Fruit fly (Drosophila melanogaster) whole organism, embryonic: ENCODE data around the gene CG32278.

Source experiments
- B-H2 ChIP-seq: fragments of 200-800 bp; sonication (Bioruptor generic); optimal IDR thresholded peaks from 2 replicates; lab custom pipeline; 2018; ENCODE audit warnings: missing biosample characterization, mild to moderate bottlenecking, missing genetic modification characterization
- Bdp1 ChIP-seq: fragments of 200-800 bp; sonication (Bioruptor generic); optimal IDR thresholded peaks from 3 replicates; lab custom pipeline; 2016; ENCODE audit warnings: missing biosample characterization, missing genetic modification characterization
- Blimp-1 ChIP-seq: fragments of 200-800 bp; sonication (Bioruptor generic); optimal IDR thresholded peaks from 3 replicates; lab custom pipeline; 2018; ENCODE audit warnings: missing biosample characterization, missing genetic modification characterization, mild to moderate bottlenecking, moderate library complexity, missing genetic modification reagents
- CG12769 ChIP-seq: fragments of 200-800 bp; sonication (Bioruptor generic); optimal IDR thresholded peaks from 2 replicates; lab custom pipeline; 2019; ENCODE audit warnings: missing biosample characterization, mild to moderate bottlenecking, missing genetic modification characterization, moderate library complexity
- CG15514 ChIP-seq: fragments of 200-800 bp; sonication (Bioruptor generic); optimal IDR thresholded peaks from 3 replicates; lab custom pipeline; 2017; ENCODE audit warnings: missing biosample characterization, missing genetic modification characterization, mild to moderate bottlenecking, moderate library complexity, missing genetic modification reagents
- CG1647 ChIP-seq: fragments of 200-800 bp; sonication (Bioruptor generic); optimal IDR thresholded peaks from 3 replicates; lab custom pipeline; 2016; ENCODE audit warnings: missing biosample characterization, missing genetic modification characterization
- CG17612 ChIP-seq: fragments of 200-800 bp; sonication (Bioruptor generic); IDR thresholded peaks from 2 replicates; pipeline ENCODE4 v1.3.6; 2022; ENCODE audit warnings: missing biosample characterization, missing genetic modification characterization
- CG1832 ChIP-seq: fragments of 200-800 bp; sonication (Bioruptor generic); optimal IDR thresholded peaks from 2 replicates; lab custom pipeline; 2017; ENCODE audit warnings: missing biosample characterization, mild to moderate bottlenecking, missing genetic modification characterization, inconsistent platforms
- CG2199 ChIP-seq: fragments of 200-800 bp; sonication (Bioruptor generic); IDR thresholded peaks from 3 replicates; pipeline ENCODE4 v1.3.6; 2022; ENCODE audit warnings: missing biosample characterization, missing genetic modification characterization
- CG3838 ChIP-seq: fragments of 200-800 bp; sonication (Bioruptor generic); optimal IDR thresholded peaks from 3 replicates; lab custom pipeline; 2016; ENCODE audit warnings: missing biosample characterization, missing genetic modification characterization
- CG4730 ChIP-seq: fragments of 200-800 bp; sonication (Bioruptor generic); IDR thresholded peaks from 2 replicates; pipeline ENCODE4 v1.3.6; 2022; ENCODE audit warnings: missing biosample characterization, missing genetic modification characterization
- CG5245 ChIP-seq: fragments of 200-800 bp; sonication (Bioruptor generic); optimal IDR thresholded peaks from 3 replicates; lab custom pipeline; 2016; ENCODE audit warnings: missing biosample characterization, missing genetic modification characterization
- CG7987 ChIP-seq: fragments of 200-800 bp; sonication (Bioruptor generic); optimal IDR thresholded peaks from 2 replicates; lab custom pipeline; 2018; ENCODE audit warnings: missing biosample characterization, mild to moderate bottlenecking, missing genetic modification characterization, moderate library complexity
- CG8281 ChIP-seq: fragments of 200-800 bp; sonication (Bioruptor generic); optimal IDR thresholded peaks from 2 replicates; lab custom pipeline; 2018; ENCODE audit warnings: missing biosample characterization, mild to moderate bottlenecking, missing genetic modification characterization, moderate library complexity
- CG9876 ChIP-seq: fragments of 200-800 bp; sonication (Bioruptor generic); optimal IDR thresholded peaks from 2 replicates; lab custom pipeline; 2016; ENCODE audit warnings: missing biosample characterization, missing genetic modification characterization
- Dbx ChIP-seq: fragments of 200-800 bp; sonication (Bioruptor generic); IDR thresholded peaks from 3 replicates; pipeline ENCODE4 v1.3.6; 2022; ENCODE audit warnings: missing biosample characterization, missing genetic modification characterization
- Hand ChIP-seq: fragments of 200-800 bp; sonication (Bioruptor generic); optimal IDR thresholded peaks from 2 replicates; lab custom pipeline; 2017; ENCODE audit warnings: mild to moderate bottlenecking, missing biosample characterization, missing genetic modification reagents, missing genetic modification characterization
- Hr78 ChIP-seq, 2 experiments: fragments of 200-800 bp in 1 of 2; fragments of >200 bp in 1 of 2; sonication (Bioruptor generic) in 1 of 2; optimal IDR thresholded peaks; 2 replicates each; lab custom pipeline; 2017 to 2019; ENCODE audit warnings: missing biosample characterization in 2 of 2, missing genetic modification characterization in 2 of 2, mild to moderate bottlenecking in 1 of 2, moderate library complexity in 1 of 2
- NC2β ChIP-seq: fragments of 200-800 bp; sonication (Bioruptor generic); optimal IDR thresholded peaks from 2 replicates; lab custom pipeline; 2016; ENCODE audit warnings: missing biosample characterization, missing genetic modification characterization
- Sox100B ChIP-seq: fragments of 200-800 bp; sonication (Bioruptor generic); optimal IDR thresholded peaks from 3 replicates; lab custom pipeline; 2018; ENCODE audit warnings: missing biosample characterization, mild to moderate bottlenecking, missing genetic modification characterization
- amos ChIP-seq: fragments of 200-800 bp; sonication (Bioruptor generic); IDR thresholded peaks from 2 replicates; pipeline ENCODE4 v1.3.6; 2022; ENCODE audit warnings: missing biosample characterization, missing genetic modification characterization; ENCODE audit not compliant: partially characterized antibody
- aop ChIP-seq: fragments of 200-800 bp; sonication (Bioruptor generic); IDR thresholded peaks from 2 replicates; pipeline ENCODE4 v1.3.6; 2022; ENCODE audit warnings: missing biosample characterization, missing genetic modification characterization
- bigmax ChIP-seq: fragments of 200-800 bp; sonication (Bioruptor generic); optimal IDR thresholded peaks from 2 replicates; lab custom pipeline; 2018; ENCODE audit warnings: missing biosample characterization, mild to moderate bottlenecking, missing genetic modification characterization
- btn ChIP-seq: fragments of 200-800 bp; sonication (Bioruptor generic); optimal IDR thresholded peaks from 2 replicates; lab custom pipeline; 2016; ENCODE audit warnings: missing biosample characterization, missing genetic modification characterization
- cad ChIP-seq: fragments of >200 bp; optimal IDR thresholded peaks from 2 replicates; lab custom pipeline; 2017; ENCODE audit warnings: missing biosample characterization, missing genetic modification characterization
- caup ChIP-seq: fragments of 200-800 bp; sonication (Bioruptor generic); optimal IDR thresholded peaks from 3 replicates; lab custom pipeline; 2017; ENCODE audit warnings: missing biosample characterization, mild to moderate bottlenecking, missing genetic modification characterization, moderate library complexity; ENCODE audit not compliant: severe bottlenecking
- chinmo ChIP-seq: fragments of 200-800 bp; sonication (Bioruptor generic); IDR thresholded peaks from 4 replicates; pipeline ENCODE4 v1.3.6; 2022; ENCODE audit warnings: missing biosample characterization, missing genetic modification characterization; ENCODE audit not compliant: partially characterized antibody
- disco-r ChIP-seq: fragments of 200-800 bp; sonication (Bioruptor generic); optimal IDR thresholded peaks from 2 replicates; lab custom pipeline; 2016; ENCODE audit warnings: missing biosample characterization, missing genetic modification characterization
- eyg ChIP-seq: fragments of 200-800 bp; sonication (Bioruptor generic); optimal IDR thresholded peaks from 3 replicates; lab custom pipeline; 2016; ENCODE audit warnings: missing biosample characterization, missing genetic modification characterization
- fd102C ChIP-seq: fragments of 200-800 bp; sonication (Bioruptor generic); optimal IDR thresholded peaks from 2 replicates; lab custom pipeline; 2018; ENCODE audit warnings: missing biosample characterization, mild to moderate bottlenecking, missing genetic modification characterization, moderate library complexity
- fd96Cb ChIP-seq: fragments of 200-800 bp; sonication (Bioruptor generic); optimal IDR thresholded peaks from 2 replicates; lab custom pipeline; 2018; ENCODE audit warnings: missing biosample characterization, mild to moderate bottlenecking, missing genetic modification characterization, moderate library complexity
- ftz-f1 ChIP-seq: fragments of 200-800 bp; sonication (Bioruptor generic); optimal IDR thresholded peaks from 2 replicates; lab custom pipeline; 2016; ENCODE audit warnings: missing biosample characterization, missing genetic modification characterization
- gcm ChIP-seq: fragments of 200-800 bp; sonication (Bioruptor generic); optimal IDR thresholded peaks from 2 replicates; lab custom pipeline; 2019; ENCODE audit warnings: missing biosample characterization, mild to moderate bottlenecking, missing genetic modification characterization, moderate library complexity
- gfzf ChIP-seq: fragments of 200-800 bp; sonication (Bioruptor generic); optimal IDR thresholded peaks from 2 replicates; lab custom pipeline; 2016; ENCODE audit warnings: missing biosample characterization, mild to moderate bottlenecking, missing genetic modification characterization, moderate library complexity
- jumu ChIP-seq: fragments of 200-800 bp; sonication (Bioruptor generic); optimal IDR thresholded peaks from 3 replicates; lab custom pipeline; 2016; ENCODE audit warnings: missing biosample characterization, missing genetic modification characterization
- nau ChIP-seq: fragments of 200-800 bp; sonication (Bioruptor generic); optimal IDR thresholded peaks from 3 replicates; lab custom pipeline; 2017; ENCODE audit warnings: missing biosample characterization, mild to moderate bottlenecking, missing genetic modification characterization, missing genetic modification reagents
- nom ChIP-seq: fragments of 200-800 bp; sonication (Bioruptor generic); optimal IDR thresholded peaks from 2 replicates; lab custom pipeline; 2017; ENCODE audit warnings: missing biosample characterization, missing genetic modification characterization, mild to moderate bottlenecking, moderate library complexity, missing genetic modification reagents
- oc ChIP-seq: fragments of 200-800 bp; sonication (Bioruptor generic); optimal IDR thresholded peaks from 2 replicates; lab custom pipeline; 2018; ENCODE audit warnings: missing biosample characterization, mild to moderate bottlenecking, missing genetic modification characterization, moderate library complexity
- onecut ChIP-seq: fragments of 200-800 bp; sonication (Bioruptor generic); IDR thresholded peaks from 2 replicates; pipeline ENCODE4 v1.3.6; 2022; ENCODE audit warnings: missing biosample characterization, missing genetic modification characterization
- ranshi ChIP-seq: fragments of 200-800 bp; sonication (Bioruptor generic); IDR thresholded peaks from 2 replicates; pipeline ENCODE4 v1.3.6; 2022; ENCODE audit warnings: missing biosample characterization, missing genetic modification characterization
- row ChIP-seq: fragments of 200-800 bp; sonication (Bioruptor generic); IDR thresholded peaks from 3 replicates; pipeline ENCODE4 v1.3.6; 2022; ENCODE audit warnings: missing biosample characterization, missing genetic modification characterization
- slou ChIP-seq: fragments of 200-800 bp; sonication (Bioruptor generic); optimal IDR thresholded peaks from 3 replicates; lab custom pipeline; 2016; ENCODE audit warnings: missing biosample characterization, missing genetic modification characterization
- sna ChIP-seq: fragments of 200-800 bp; sonication (Bioruptor generic); IDR thresholded peaks from 2 replicates; pipeline ENCODE4 v1.3.6; 2022; ENCODE audit warnings: missing biosample characterization, missing genetic modification characterization; ENCODE audit not compliant: partially characterized antibody
- sob ChIP-seq: fragments of 200-800 bp; sonication (Bioruptor generic); IDR thresholded peaks from 2 replicates; pipeline ENCODE4 v1.3.6; 2022; ENCODE audit warnings: missing biosample characterization, missing genetic modification characterization
- stc ChIP-seq: fragments of 200-800 bp; sonication (Bioruptor generic); IDR thresholded peaks from 2 replicates; pipeline ENCODE4 v1.3.6; 2022; ENCODE audit warnings: missing biosample characterization, missing genetic modification characterization
- trh ChIP-seq: fragments of 200-800 bp; sonication (Bioruptor generic); optimal IDR thresholded peaks from 2 replicates; lab custom pipeline; 2016; ENCODE audit warnings: missing biosample characterization, missing genetic modification characterization
- zen2 ChIP-seq: fragments of 200-800 bp; sonication (Bioruptor generic); IDR thresholded peaks from 3 replicates; pipeline ENCODE4 v1.3.6; 2022; ENCODE audit warnings: missing biosample characterization, missing genetic modification characterization; ENCODE audit not compliant: partially characterized antibody
- zf30C ChIP-seq: fragments of 200-800 bp; sonication (Bioruptor generic); optimal IDR thresholded peaks from 3 replicates; lab custom pipeline; 2018; ENCODE audit warnings: missing biosample characterization, mild to moderate bottlenecking, missing genetic modification characterization
- zfh1 ChIP-seq: fragments of 200-800 bp; sonication (Bioruptor generic); IDR thresholded peaks from 3 replicates; pipeline ENCODE4 v1.3.6; 2022; ENCODE audit warnings: missing biosample characterization, missing genetic modification characterization

The CG32278 gene

DNA sequence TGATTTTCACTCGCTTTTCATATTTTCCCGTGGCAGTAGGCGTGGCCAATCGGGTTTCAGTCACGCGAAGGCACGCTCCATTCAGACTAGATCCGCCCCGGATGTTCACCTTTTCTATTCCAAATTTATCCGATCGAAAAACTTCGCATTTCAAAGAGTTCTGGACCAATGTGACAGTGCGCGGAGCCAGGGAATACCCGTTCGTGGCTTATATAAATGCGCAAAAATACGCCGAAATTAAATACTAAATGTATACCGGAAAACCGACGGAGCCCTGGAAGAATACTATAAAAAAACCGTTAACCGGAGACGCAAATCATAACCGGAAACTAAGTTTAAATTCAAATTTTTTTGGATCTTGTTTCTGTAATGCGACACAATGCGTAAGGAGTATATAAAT is 41.5 kb upstream of the CG32278 start, which contains the start of gene promL (continued):
- TF ChIP-seq stc (GFP tag; lab: Robert Waterston, UW) (no peak), B-H2 (GFP tag; lab: Kevin White, UChicago) (peak; percentile 70), Hr78 (GFP tag; optimal IDR thresholded peaks at IDR 0.05; lab: Kevin White, UChicago) (no peak), Bdp1 (peak; percentile 57), fd102C (GFP tag; lab: Kevin White, UChicago) (peak; percentile 29), nom (GFP tag; lab: Kevin White, UChicago) (peak; percentile 66), Dbx (GFP tag; lab: Robert Waterston, UW) (peak; percentile 35; the same call in 1 of the 3 replicates), gcm (GFP tag; lab: Kevin White, UChicago) (peak; percentile 67), CG4730 (GFP tag; lab: Robert Waterston, UW) (no peak), zfh1 (GFP tag; lab: Robert Waterston, UW) (peak; percentile 64; the same call in 2 of the 3 replicates), row (GFP tag; lab: Robert Waterston, UW) (0 out of 3 replicates have a peak, but pooled peaks have one; percentile 31), chinmo (GFP tag; lab: Robert Waterston, UW) (0 out of 4 replicates have a peak, but pooled peaks have one; percentile 61), btn (GFP tag; lab: Kevin White, UChicago) (peak; percentile 16), zf30C (GFP tag; lab: Kevin White, UChicago) (peak; percentile 23), Blimp-1 (peak; percentile 43), CG7987 (GFP tag; lab: Kevin White, UChicago) (peak; percentile 84), fd96Cb (no peak), CG8281 (peak; percentile 17), amos (no peak; the same call in 1 of the 2 replicates), Sox100B (GFP tag; lab: Kevin White, UChicago) (peak; percentile 18), CG12769 (tag; lab: Kevin White, UChicago) (peak; percentile 47), sna (no peak), cad (GFP tag; lab: Kevin White, UChicago) (no peak), NC2β (GFP tag; lab: Kevin White, UChicago) (peak; percentile 83), zen2 (GFP tag; lab: Robert Waterston, UW) (no peak), oc (tag; lab: Kevin White, UChicago) (peak; percentile 24), CG1832 (GFP tag; lab: Kevin White, UChicago) (no peak), CG5245 (GFP tag; lab: Kevin White, UChicago) (peak; percentile 27), ranshi (GFP tag; lab: Robert Waterston, UW) (no peak; the same call in 1 of the 2 replicates), eyg (GFP tag; lab: Kevin White, UChicago) (peak; percentile 78), CG15514 (GFP tag; lab: Kevin White, UChicago) (peak; percentile 88), slou (GFP tag; lab: Kevin White, UChicago) (no peak), trh (GFP tag; lab: Kevin White, UChicago) (no peak), CG3838 (GFP tag; lab: Kevin White, UChicago) (peak; percentile 15), CG9876 (GFP tag; lab: Kevin White, UChicago) (no peak), gfzf (GFP tag; lab: Kevin White, UChicago) (peak; percentile 99), bigmax (GFP tag; lab: Kevin White, UChicago) (peak; percentile 2), caup (peak; percentile 76), onecut (peak; percentile 74), ftz-f1 (peak; percentile 31), sob (GFP tag; lab: Robert Waterston, UW) (peak; percentile 47; the same call in 1 of the 2 replicates), CG1647 (GFP tag; lab: Kevin White, UChicago) (no peak), disco-r (GFP tag; lab: Kevin White, UChicago) (peak; percentile 32), jumu (GFP tag; lab: Kevin White, UChicago) (peak; percentile 16), Hand (GFP tag; lab: Kevin White, UChicago) (peak; percentile 18), nau (GFP tag; lab: Kevin White, UChicago) (peak; percentile 69), CG17612 (GFP tag; lab: Robert Waterston, UW) (no peak), aop (GFP tag; lab: Robert Waterston, UW) (no peak), CG2199 (GFP tag; lab: Robert Waterston, UW) (0 out of 3 replicates have a peak, but pooled peaks have one; percentile 55)
